Worm (Caenorhabditis elegans): ENCODE results near the gene cpn-2.

DNA sequence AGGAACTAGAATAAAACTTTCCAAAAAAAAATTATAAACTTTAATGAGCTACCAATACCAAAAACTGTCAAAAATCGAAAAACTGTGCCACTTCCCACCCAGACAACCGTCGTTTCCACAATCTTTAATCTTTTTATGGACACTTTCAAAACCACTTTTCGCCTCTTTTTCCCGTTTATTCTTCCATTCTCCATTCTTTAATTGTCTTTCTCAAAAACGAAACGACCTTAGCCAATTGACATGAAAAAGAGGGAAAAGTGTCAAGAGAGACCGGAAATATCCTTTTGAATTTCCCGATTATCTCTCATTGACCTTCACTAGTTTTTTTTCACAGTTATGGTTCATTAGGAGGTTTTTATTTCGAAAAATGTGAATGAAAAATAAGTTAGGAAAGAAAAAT, 34.0 kb downstream of the cpn-2 start:
- TF ChIP-seq sox-4 (tag; optimal IDR thresholded peaks at IDR 0.05) (no peak), pha-4 (tag; optimal IDR thresholded peaks at IDR 0.05) (no peak)
